Worm (Caenorhabditis elegans): ENCODE data around the gene mboa-4.
"Not testable (repeated sequence)": the region's sequence is repeated elsewhere in the genome, so short reads cannot be mapped to it uniquely, and the experiment has no call there.

Gene mboa-4

DNA sequence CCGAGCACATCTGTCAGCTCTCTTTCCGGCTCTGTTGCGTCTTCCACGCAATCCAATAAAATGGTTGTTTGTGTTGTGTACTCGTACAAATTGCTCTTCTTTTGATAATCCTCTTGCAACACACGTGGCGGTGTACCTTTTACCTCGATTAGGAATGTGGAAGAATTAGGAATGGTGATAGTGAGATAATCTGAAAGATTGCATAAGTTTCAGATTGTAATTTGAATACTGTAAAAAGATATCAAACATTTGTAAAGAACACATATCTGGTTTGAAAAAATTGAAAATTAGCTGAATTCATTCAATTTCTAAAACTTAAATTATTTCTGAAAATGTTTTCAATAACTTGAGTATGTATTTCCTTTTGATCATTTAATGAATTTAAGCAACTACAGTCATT, 5.0 kb upstream of the mboa-4 start, which contains the start of gene C08F8.6:
Gene C08F8.6 (minus strand): TSS at position 101 of the 400 bp plus-strand sequence.
- TF ChIP-seq hmbx-1 (tag; optimal IDR thresholded peaks at IDR 0.05), result no peak
- no peak for TF ChIP-seq ceh-13 (GFP tag; optimal IDR thresholded peaks at IDR 0.05)
- TF ChIP-seq flt-1 (GFP tag; IDR thresholded peaks at IDR 0.05), result no peak
- no peak for TF ChIP-seq hnd-1 (tag; optimal IDR thresholded peaks at IDR 0.05)
- no peak for TF ChIP-seq tbx-11 (GFP tag; IDR thresholded peaks at IDR 0.05)
- TF ChIP-seq aly-1 (tag; optimal IDR thresholded peaks at IDR 0.05), result no peak
- no peak for TF ChIP-seq tra-4 (tag; optimal IDR thresholded peaks at IDR 0.05)
- TF ChIP-seq F13C5.2 (tag; optimal IDR thresholded peaks at IDR 0.05), result no peak
- TF ChIP-seq sea-1 (GFP tag; conservative IDR thresholded peaks at IDR 0.05), result no peak
- TF ChIP-seq ceh-36 (tag; optimal IDR thresholded peaks at IDR 0.05), result no peak
- TF ChIP-seq B0310.2 (tag; optimal IDR thresholded peaks at IDR 0.05), result no peak
- TF ChIP-seq ama-1 (optimal IDR thresholded peaks at IDR 0.05), result no peak
- TF ChIP-seq hmg-4 (GFP tag; optimal IDR thresholded peaks at IDR 0.05), result no peak

DNA sequence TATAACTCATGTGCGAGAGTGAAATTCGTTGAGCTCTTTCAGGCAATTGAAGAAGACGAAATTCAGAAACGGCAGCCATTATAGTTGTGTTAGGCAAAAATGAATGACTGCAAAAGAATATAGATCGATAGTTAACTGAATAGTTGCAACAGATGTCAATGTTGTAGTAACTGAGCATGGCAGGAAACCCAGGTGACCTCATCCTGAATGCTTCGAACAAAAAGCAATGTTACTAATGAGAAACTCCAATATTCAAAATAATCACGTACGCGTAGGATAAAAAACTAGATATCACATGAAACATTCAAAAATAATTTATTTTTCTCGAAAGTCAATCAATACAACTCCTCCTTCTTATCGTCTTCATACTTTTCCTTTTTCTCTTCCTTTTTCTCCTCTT, 2.7 kb upstream of the mboa-4 start, which contains the start of gene fbxb-9:
Gene fbxb-9 (minus strand): TSS at position 101 of the 400 bp plus-strand sequence.
- TF ChIP-seq ceh-13 (GFP tag; optimal IDR thresholded peaks at IDR 0.05) (no peak), ceh-36 (tag; optimal IDR thresholded peaks at IDR 0.05) (no peak), aly-1 (tag; optimal IDR thresholded peaks at IDR 0.05) (no peak), B0310.2 (tag; optimal IDR thresholded peaks at IDR 0.05) (no peak), tbx-11 (GFP tag; IDR thresholded peaks at IDR 0.05) (no peak), F13C5.2 (tag; optimal IDR thresholded peaks at IDR 0.05) (no peak), hmg-4 (GFP tag; optimal IDR thresholded peaks at IDR 0.05) (no peak), sea-1 (GFP tag; conservative IDR thresholded peaks at IDR 0.05) (no peak), tbx-37 (GFP tag; conservative IDR thresholded peaks at IDR 0.05) (no peak), pes-1 (GFP tag; IDR thresholded peaks at IDR 0.05) (no peak), flt-1 (GFP tag; IDR thresholded peaks at IDR 0.05) (no peak), hmbx-1 (tag; optimal IDR thresholded peaks at IDR 0.05) (no peak), hnd-1 (tag; optimal IDR thresholded peaks at IDR 0.05) (no peak), scrt-1 (GFP tag; IDR thresholded peaks at IDR 0.05) (no peak), tra-4 (tag; optimal IDR thresholded peaks at IDR 0.05) (no peak), ama-1 (optimal IDR thresholded peaks at IDR 0.05) (no peak), ets-7 (tag; optimal IDR thresholded peaks at IDR 0.05) (no peak)

DNA sequence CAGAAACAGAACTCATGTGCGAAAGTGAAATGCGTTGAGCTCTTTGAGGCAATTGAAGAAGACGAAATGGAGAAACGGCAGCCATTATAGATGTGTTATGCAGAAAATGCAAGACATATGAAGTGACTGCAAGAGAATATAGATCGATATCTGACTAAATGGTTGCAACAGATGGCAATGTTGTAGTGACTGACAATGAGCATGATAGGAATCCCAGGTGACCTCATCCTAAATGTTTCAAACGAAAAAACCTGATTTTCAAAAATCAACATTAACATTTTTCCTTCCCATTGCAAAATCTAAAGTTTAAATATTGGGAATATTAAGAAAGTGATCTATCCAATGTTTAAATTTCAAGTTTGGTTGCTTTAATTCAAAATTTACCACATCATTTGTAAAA, 921 bp upstream of the mboa-4 start, which contains the start of gene C08F8.15:
Gene C08F8.15 (minus strand): TSS at position 101 of the 400 bp plus-strand sequence.
- no peak for TF ChIP-seq ama-1 (optimal IDR thresholded peaks at IDR 0.05)
- no peak for TF ChIP-seq tbx-37 (GFP tag; conservative IDR thresholded peaks at IDR 0.05)
- TF ChIP-seq pes-1 (GFP tag; IDR thresholded peaks at IDR 0.05), result no peak
- no peak for TF ChIP-seq tra-4 (tag; optimal IDR thresholded peaks at IDR 0.05)
- no peak for TF ChIP-seq hmbx-1 (tag; optimal IDR thresholded peaks at IDR 0.05)
- no peak for TF ChIP-seq ets-7 (tag; optimal IDR thresholded peaks at IDR 0.05)
- TF ChIP-seq hmg-4 (GFP tag; optimal IDR thresholded peaks at IDR 0.05), result no peak
- no peak for TF ChIP-seq ceh-36 (tag; optimal IDR thresholded peaks at IDR 0.05)
- no peak for TF ChIP-seq scrt-1 (GFP tag; IDR thresholded peaks at IDR 0.05)
- no peak for TF ChIP-seq F13C5.2 (tag; optimal IDR thresholded peaks at IDR 0.05)
- TF ChIP-seq tbx-11 (GFP tag; IDR thresholded peaks at IDR 0.05), result no peak
- no peak for TF ChIP-seq hnd-1 (tag; optimal IDR thresholded peaks at IDR 0.05)
- no peak for TF ChIP-seq aly-1 (tag; optimal IDR thresholded peaks at IDR 0.05)
- TF ChIP-seq ceh-13 (GFP tag; optimal IDR thresholded peaks at IDR 0.05), result no peak
- TF ChIP-seq B0310.2 (tag; optimal IDR thresholded peaks at IDR 0.05), result no peak
- no peak for TF ChIP-seq flt-1 (GFP tag; IDR thresholded peaks at IDR 0.05)
- no peak for TF ChIP-seq sea-1 (GFP tag; conservative IDR thresholded peaks at IDR 0.05)

DNA sequence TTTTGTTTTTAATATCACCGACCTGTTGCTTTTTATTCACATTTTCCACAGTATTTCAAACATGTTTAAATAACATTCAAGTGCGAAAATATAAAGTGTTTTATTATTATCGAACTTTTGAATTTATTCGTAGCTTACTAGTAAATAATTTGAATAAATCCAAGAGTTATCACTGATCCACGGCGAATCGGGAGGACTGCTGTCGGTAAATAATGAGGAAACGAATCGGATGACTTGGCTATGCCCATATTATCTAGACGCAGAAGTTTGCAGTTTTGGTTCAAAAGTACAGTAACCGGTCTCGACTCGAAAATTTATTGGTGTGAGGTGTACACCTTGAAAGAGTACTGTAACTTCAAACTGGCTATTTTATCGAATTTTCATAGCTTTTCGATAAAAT, 3.3 kb downstream of the mboa-4 start:
- TF ChIP-seq hmbx-1 (tag; optimal IDR thresholded peaks at IDR 0.05) (no peak), hnd-1 (tag; optimal IDR thresholded peaks at IDR 0.05) (no peak)

DNA sequence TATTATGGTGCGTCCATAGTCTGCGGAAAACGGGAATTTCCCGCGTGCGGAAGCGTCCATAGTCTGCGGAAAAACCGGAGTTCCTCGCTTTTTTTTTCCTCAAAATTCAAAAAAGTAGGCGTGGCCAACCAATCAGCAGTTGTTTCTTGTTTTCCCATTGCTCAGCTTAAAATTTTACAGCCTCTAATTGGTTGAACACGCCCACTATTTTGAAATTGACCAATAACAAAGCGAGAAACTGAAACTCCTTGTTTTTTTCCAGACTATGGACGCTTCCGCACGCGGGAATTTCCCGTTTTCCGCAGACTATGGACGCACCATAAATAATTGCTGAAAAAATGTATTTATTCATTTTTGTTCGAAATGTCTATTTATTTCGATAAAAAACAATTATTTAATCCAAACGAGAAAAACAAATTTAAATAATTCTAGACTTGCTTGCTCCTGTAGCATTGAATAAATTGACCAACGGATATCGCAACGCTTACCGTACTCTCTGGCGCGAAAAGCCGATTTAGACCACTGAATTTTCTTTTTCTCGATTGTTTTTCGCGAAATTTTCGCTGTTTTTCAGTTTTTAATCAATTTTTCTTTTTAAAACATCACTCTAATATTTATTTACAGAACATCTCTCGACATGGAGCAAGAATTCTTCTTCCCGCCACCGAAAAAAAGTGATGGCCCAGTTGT, 5.2 kb downstream of the mboa-4 start, which contains the start of gene C08F8.3:
Gene C08F8.3 (plus strand): TSS at position 620 of the 690 bp plus-strand sequence.
- not testable (repeated sequence) for TF ChIP-seq ceh-36 (tag; optimal IDR thresholded peaks at IDR 0.05); hmbx-1 (tag; optimal IDR thresholded peaks at IDR 0.05); scrt-1 (GFP tag; IDR thresholded peaks at IDR 0.05)

DNA sequence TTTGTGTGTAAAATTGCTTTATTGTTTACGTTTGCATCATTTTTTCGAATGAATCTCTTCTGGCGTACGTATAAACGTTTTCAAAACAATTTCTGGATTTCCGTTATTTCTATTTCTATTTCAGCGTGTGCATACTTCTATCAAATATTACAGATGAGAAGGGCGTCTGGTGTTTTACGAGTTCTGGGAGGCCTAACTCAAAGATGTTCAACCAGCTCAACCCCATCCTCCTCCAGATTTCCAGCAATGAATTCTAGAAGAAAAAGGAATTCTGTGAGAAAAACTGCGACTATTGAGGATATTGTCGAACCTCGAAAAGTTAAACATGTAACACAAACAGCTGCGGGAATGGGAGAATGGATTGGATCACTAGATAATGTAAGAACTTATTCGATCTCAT, 8.9 kb downstream of the mboa-4 start, which contains the start of gene C08F8.2:
Gene C08F8.2 (plus strand): TSS at position 154 of the 400 bp plus-strand sequence.
- TF ChIP-seq pes-1 (GFP tag; IDR thresholded peaks at IDR 0.05) (no peak), aly-1 (tag; optimal IDR thresholded peaks at IDR 0.05) (no peak), hmbx-1 (tag; optimal IDR thresholded peaks at IDR 0.05) (no peak), ets-7 (tag; optimal IDR thresholded peaks at IDR 0.05) (no peak), hnd-1 (tag; optimal IDR thresholded peaks at IDR 0.05) (no peak), tra-4 (tag; optimal IDR thresholded peaks at IDR 0.05) (no peak), tbx-37 (GFP tag; conservative IDR thresholded peaks at IDR 0.05) (no peak)

DNA sequence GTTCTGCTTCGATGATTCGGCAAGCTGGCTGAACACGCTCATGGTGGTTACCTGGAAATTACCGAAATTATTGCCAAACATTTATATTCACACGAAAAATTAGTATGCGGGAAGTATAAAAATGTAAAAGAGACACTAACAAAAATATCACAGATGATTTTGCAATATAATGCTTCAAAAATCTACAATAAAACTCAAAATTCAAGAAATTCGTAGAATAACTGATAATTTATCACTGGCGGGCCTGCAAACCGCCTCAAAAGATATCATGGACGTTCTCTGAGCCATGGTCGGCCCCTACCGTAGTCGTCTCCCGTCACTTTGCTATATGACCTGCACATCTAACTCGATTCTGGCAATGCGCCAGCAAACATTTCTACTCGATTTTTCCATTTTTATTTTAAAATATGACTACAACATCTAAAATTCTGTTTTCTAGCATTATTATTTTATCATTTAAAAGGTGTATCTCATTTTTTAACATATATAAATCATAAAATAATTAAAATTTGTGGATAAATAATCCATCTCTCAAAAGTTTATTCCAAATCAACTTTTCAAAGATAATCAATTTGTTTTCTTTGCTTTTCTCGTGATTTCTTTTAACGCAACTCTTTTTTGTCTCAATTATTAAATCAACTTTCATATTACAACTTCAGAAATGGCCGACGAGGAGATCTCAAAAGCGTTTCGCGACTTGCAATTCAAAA, 10.2 kb downstream of the mboa-4 start, which contains the start of the genes F01G4.6 and pfd-1:
Gene F01G4.6 (minus strand): TSS at position 51 of the 710 bp plus-strand sequence.
Gene pfd-1 (plus strand): TSS at position 660 of the 710 bp plus-strand sequence.
- TF ChIP-seq F13C5.2 (tag; optimal IDR thresholded peaks at IDR 0.05), result peak; percentile 62
- TF ChIP-seq ets-7 (tag; optimal IDR thresholded peaks at IDR 0.05), result no peak
- TF ChIP-seq sea-1 (GFP tag; conservative IDR thresholded peaks at IDR 0.05), result no peak
- TF ChIP-seq ceh-36 (tag; optimal IDR thresholded peaks at IDR 0.05), result no peak
- TF ChIP-seq ama-1 (optimal IDR thresholded peaks at IDR 0.05), result no peak
- TF ChIP-seq hmg-4 (GFP tag; optimal IDR thresholded peaks at IDR 0.05), result no peak
- no peak for TF ChIP-seq scrt-1 (GFP tag; IDR thresholded peaks at IDR 0.05)
- TF ChIP-seq tbx-11 (GFP tag; IDR thresholded peaks at IDR 0.05), result no peak
- no peak for TF ChIP-seq hmbx-1 (tag; optimal IDR thresholded peaks at IDR 0.05)
- no peak for TF ChIP-seq tbx-37 (GFP tag; conservative IDR thresholded peaks at IDR 0.05)
- TF ChIP-seq ceh-13 (GFP tag; optimal IDR thresholded peaks at IDR 0.05), result no peak
- 0 out of 2 replicates have a peak, but pooled peaks have one; percentile 15 for TF ChIP-seq flt-1 (GFP tag; IDR thresholded peaks at IDR 0.05)
- no peak for TF ChIP-seq aly-1 (tag; optimal IDR thresholded peaks at IDR 0.05)
- no peak for TF ChIP-seq B0310.2 (tag; optimal IDR thresholded peaks at IDR 0.05)
- peak; percentile 50; the same call in 1 of the 2 replicates for TF ChIP-seq pes-1 (GFP tag; IDR thresholded peaks at IDR 0.05)
- no peak for TF ChIP-seq hnd-1 (tag; optimal IDR thresholded peaks at IDR 0.05)
- TF ChIP-seq tra-4 (tag; optimal IDR thresholded peaks at IDR 0.05), result no peak

Data from whole organism, early embryonic.